Worm (Caenorhabditis elegans): ENCODE results near the gene rgs-11.
A peak's percentile ranks its signal among the peaks of the same experiment; 100 is the strongest.

The rgs-11 gene

ce11 chrX:14983274-14983673 lies 18.9 kb downstream of the rgs-11 start, which contains the start of gene rbg-1 (continued):
- TF ChIP-seq tbx-2 (tag; optimal IDR thresholded peaks at IDR 0.05) (peak; percentile 61), nhr-71 (tag; optimal IDR thresholded peaks at IDR 0.05) (peak; percentile 84), lin-15B (tag; optimal IDR thresholded peaks at IDR 0.05) (peak; percentile 60), nhr-19 (GFP tag; conservative IDR thresholded peaks at IDR 0.05) (peak; percentile 60), egl-13 (tag; optimal IDR thresholded peaks at IDR 0.05) (no peak), unc-62 (GFP tag; optimal IDR thresholded peaks at IDR 0.05) (no peak), ceh-88 (GFP tag; IDR thresholded peaks at IDR 0.05) (no peak), ceh-63 (GFP tag; optimal IDR thresholded peaks at IDR 0.05) (no peak), ztf-11 (tag; optimal IDR thresholded peaks at IDR 0.05) (no peak), ztf-4 (tag; optimal IDR thresholded peaks at IDR 0.05) (no peak), snpc-4 (tag; optimal IDR thresholded peaks at IDR 0.05) (peak; percentile 64)

ce11 chrX:14988160-14988559 lies 23.8 kb downstream of the rgs-11 start:
- TF ChIP-seq snpc-4 (tag; optimal IDR thresholded peaks at IDR 0.05) (peak; percentile 83), ces-1 (GFP tag; optimal IDR thresholded peaks at IDR 0.05) (no peak), nhr-85 (tag) (peak; percentile 26), C04F5.9 (tag; optimal IDR thresholded peaks at IDR 0.05) (no peak), unc-62 (GFP tag; optimal IDR thresholded peaks at IDR 0.05) (no peak), rnt-1 (tag; optimal IDR thresholded peaks at IDR 0.05) (peak; percentile 17)

- no peak for TF ChIP-seq egl-13 (tag; optimal IDR thresholded peaks at IDR 0.05)
- TF ChIP-seq ceh-8 (GFP tag; optimal IDR thresholded peaks at IDR 0.05): no peak
- no peak for TF ChIP-seq skn-1 (tag; optimal IDR thresholded peaks at IDR 0.05)
- TF ChIP-seq pag-3 (tag; optimal IDR thresholded peaks at IDR 0.05; ENCODE audit: borderline replicate concordance, insufficient read depth): no peak
- TF ChIP-seq nhr-19 (GFP tag; conservative IDR thresholded peaks at IDR 0.05): no peak
- TF ChIP-seq fkh-4 (tag; optimal IDR thresholded peaks at IDR 0.05; ENCODE audit: borderline replicate concordance): no peak
- no peak for TF ChIP-seq fos-1 (tag; optimal IDR thresholded peaks at IDR 0.05)
- no peak for TF ChIP-seq unc-86 (tag; optimal IDR thresholded peaks at IDR 0.05)
- TF ChIP-seq C34B4.2 (tag; optimal IDR thresholded peaks at IDR 0.05): no peak
- no peak for TF ChIP-seq aly-2 (tag; optimal IDR thresholded peaks at IDR 0.05)
- no peak for TF ChIP-seq fkh-10 (GFP tag; optimal IDR thresholded peaks at IDR 0.05)
- no peak for TF ChIP-seq lsy-2 (tag; optimal IDR thresholded peaks at IDR 0.05)
- TF ChIP-seq C16A3.4 (tag; optimal IDR thresholded peaks at IDR 0.05): no peak
- TF ChIP-seq tlp-1 (tag; optimal IDR thresholded peaks at IDR 0.05): no peak
- TF ChIP-seq dpl-1 (GFP tag; optimal IDR thresholded peaks at IDR 0.05): no peak
- TF ChIP-seq snu-23 (GFP tag; optimal IDR thresholded peaks at IDR 0.05): no peak
- no peak for TF ChIP-seq hpl-2 (GFP tag; optimal IDR thresholded peaks at IDR 0.05)
Measured at ce11 chrX:14991280-14991679, 26.9 kb downstream of the rgs-11 start, which contains the start of gene iglr-1. Gene iglr-1, minus strand, starts transcription at chrX:14991380.

ce11 chrX:14993744-14994143 lies 29.4 kb downstream of the rgs-11 start:
- TF ChIP-seq fkh-10 (GFP tag; optimal IDR thresholded peaks at IDR 0.05): peak; percentile 8
- TF ChIP-seq nhr-85 (tag): peak; percentile 14
- no peak for TF ChIP-seq sup-37 (GFP tag; optimal IDR thresholded peaks at IDR 0.05)

ce11 chrX:14999101-14999500 lies 34.7 kb downstream of the rgs-11 start, which contains the start of gene cutl-3:
Gene cutl-3, minus strand, starts transcription at chrX:14999201.
- no peak for TF ChIP-seq ets-5 (GFP tag; IDR thresholded peaks at IDR 0.05)
- no peak for TF ChIP-seq xbp-1 (tag; optimal IDR thresholded peaks at IDR 0.05)
- no peak for TF ChIP-seq nhr-47 (tag; optimal IDR thresholded peaks at IDR 0.05)
- TF ChIP-seq nhr-76 (tag; optimal IDR thresholded peaks at IDR 0.05): no peak
- TF ChIP-seq lin-39 (tag; optimal IDR thresholded peaks at IDR 0.05): no peak
- no peak for TF ChIP-seq dsc-1 (tag; optimal IDR thresholded peaks at IDR 0.05)
- no peak for TF ChIP-seq nhr-19 (GFP tag; conservative IDR thresholded peaks at IDR 0.05)
- no peak for TF ChIP-seq elt-2 (tag; optimal IDR thresholded peaks at IDR 0.05)
- TF ChIP-seq jun-1 (tag; optimal IDR thresholded peaks at IDR 0.05): no peak
- TF ChIP-seq nhr-77 (tag; optimal IDR thresholded peaks at IDR 0.05): no peak
- no peak for TF ChIP-seq pag-3 (tag; optimal IDR thresholded peaks at IDR 0.05; ENCODE audit: borderline replicate concordance, insufficient read depth)

Data from whole organism, L1 larva.